Fruit fly (Drosophila melanogaster): ENCODE results near the gene Pmvk.

Gene Pmvk

DNA sequence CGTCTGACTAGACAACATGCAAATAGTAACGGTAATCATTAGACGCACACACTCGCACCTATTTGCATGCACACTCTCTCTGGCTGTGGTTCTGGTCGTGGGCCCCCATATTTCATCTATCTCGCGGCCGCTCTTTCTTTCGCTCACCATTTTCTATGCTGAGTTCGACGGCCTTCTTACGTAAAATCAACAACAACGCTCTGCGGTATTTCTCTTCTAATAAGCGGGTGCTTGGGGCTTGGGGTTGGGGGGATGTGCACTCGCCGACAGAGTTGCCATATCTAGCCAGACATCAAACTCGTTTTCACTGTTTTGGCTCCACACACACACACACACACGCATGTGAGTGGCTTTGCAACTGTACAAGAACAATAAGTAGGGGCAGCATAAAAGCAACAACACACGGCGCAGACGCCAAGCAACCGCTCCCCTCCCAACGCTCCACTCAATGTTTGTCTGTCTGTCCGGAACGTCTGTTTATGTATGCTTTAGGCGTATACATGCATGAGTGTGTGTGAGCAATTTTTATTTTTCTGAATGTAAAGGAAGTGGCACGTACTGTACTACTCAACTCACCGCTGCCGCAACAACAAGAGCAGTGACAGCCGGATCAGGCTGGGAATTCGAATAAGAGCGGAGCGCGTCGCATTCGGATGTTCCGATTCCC lies 5.1 kb downstream of the Pmvk start (continued):
- TF ChIP-seq CG14860 (GFP tag; IDR thresholded peaks at IDR 0.05; ENCODE audit: partially characterized antibody) (0 out of 3 replicates have a peak, but pooled peaks have one; percentile 26), vfl (GFP tag; optimal IDR thresholded peaks at IDR 0.05) (no peak), Ravus (GFP tag; IDR thresholded peaks at IDR 0.05) (no peak), repo (GFP tag; optimal IDR thresholded peaks at IDR 0.05) (no peak), CG3847 (GFP tag; IDR thresholded peaks at IDR 0.05) (no peak), D19B (GFP tag; optimal IDR thresholded peaks at IDR 0.05) (no peak), CG18619 (GFP tag; optimal IDR thresholded peaks at IDR 0.05) (no peak), CG10209 (GFP tag; optimal IDR thresholded peaks at IDR 0.05) (no peak), CG32772 (GFP tag; IDR thresholded peaks at IDR 0.05) (no peak), CG2889 (GFP tag; IDR thresholded peaks at IDR 0.05) (no peak), CG8924 (tag; optimal IDR thresholded peaks at IDR 0.05) (no peak), CG34224 (GFP tag; IDR thresholded peaks at IDR 0.05; ENCODE audit: partially characterized antibody) (peak; percentile 56; the same call in 2 of the 3 replicates), Chrac-16 (GFP tag; optimal IDR thresholded peaks at IDR 0.05) (no peak), CG4360 (GFP tag; IDR thresholded peaks at IDR 0.05) (peak; percentile 99), sna (GFP tag; IDR thresholded peaks at IDR 0.05; ENCODE audit: partially characterized antibody) (no peak), CG2875 (GFP tag; optimal IDR thresholded peaks at IDR 0.05) (no peak), pfk (GFP tag; optimal IDR thresholded peaks at IDR 0.05) (no peak), toy (GFP tag; IDR thresholded peaks at IDR 0.05) (no peak), dpn (GFP tag; optimal IDR thresholded peaks at IDR 0.05) (no peak), dati (GFP tag; IDR thresholded peaks at IDR 0.05) (no peak), CG7963 (GFP tag; IDR thresholded peaks at IDR 0.05; ENCODE audit: partially characterized antibody) (no peak), inv (GFP tag; IDR thresholded peaks at IDR 0.05; ENCODE audit: partially characterized antibody) (peak; percentile 27; the same call in 1 of the 2 replicates), jumu (GFP tag; optimal IDR thresholded peaks at IDR 0.05) (no peak), CG7745 (tag; optimal IDR thresholded peaks at IDR 0.05) (no peak), Gsc (GFP tag; IDR thresholded peaks at IDR 0.05) (no peak), CG11696 (GFP tag; IDR thresholded peaks at IDR 0.05) (no peak), Ada2b (GFP tag; IDR thresholded peaks at IDR 0.05) (no peak), Nf-YA (GFP tag; IDR thresholded peaks at IDR 0.05) (no peak), CG7372 (GFP tag; IDR thresholded peaks at IDR 0.05) (no peak), CG6272 (GFP tag; IDR thresholded peaks at IDR 0.05) (no peak), da (GFP tag; optimal IDR thresholded peaks at IDR 0.05) (no peak), z (GFP tag; IDR thresholded peaks at IDR 0.05) (peak; percentile 99), hth (optimal IDR thresholded peaks at IDR 0.05) (no peak), hbn (GFP tag; IDR thresholded peaks at IDR 0.05; ENCODE audit: partially characterized antibody) (peak; percentile 25; the same call in 1 of the 2 replicates), grn (GFP tag; optimal IDR thresholded peaks at IDR 0.05) (no peak), CG7786 (GFP tag; optimal IDR thresholded peaks at IDR 0.05) (no peak), al (GFP tag; IDR thresholded peaks at IDR 0.05) (no peak), knrl (GFP tag; IDR thresholded peaks at IDR 0.05; ENCODE audit: partially characterized antibody) (no peak), trem (tag; optimal IDR thresholded peaks at IDR 0.05) (no peak), CkIIα-i1 (GFP tag; IDR thresholded peaks at IDR 0.05) (no peak), Elba2 (GFP tag; optimal IDR thresholded peaks at IDR 0.05) (no peak), CG31388 (GFP tag; optimal IDR thresholded peaks at IDR 0.05) (no peak), fd3F (GFP tag; optimal IDR thresholded peaks at IDR 0.05) (no peak), Jarid2 (GFP tag; optimal IDR thresholded peaks at IDR 0.05) (no peak), odd (GFP tag; optimal IDR thresholded peaks at IDR 0.05) (no peak), caup (GFP tag; optimal IDR thresholded peaks at IDR 0.05; ENCODE audit: severe bottlenecking) (no peak), sug (tag; optimal IDR thresholded peaks at IDR 0.05) (no peak), Dll (GFP tag; IDR thresholded peaks at IDR 0.05; ENCODE audit: partially characterized antibody) (no peak; the same call in 2 of the 4 replicates), cwo (GFP tag; optimal IDR thresholded peaks at IDR 0.05) (no peak), pum (GFP tag; optimal IDR thresholded peaks at IDR 0.05) (no peak)

Measured in whole organism, embryonic.